Fruit fly (Drosophila melanogaster) whole organism, adult: ENCODE results near the gene nrv2.

Source experiments
- CG12768 ChIP-seq: fragments of 200-800 bp; sonication (Bioruptor generic); optimal IDR thresholded peaks from 2 replicates; lab custom pipeline; 2017; ENCODE audit warnings: missing biosample characterization, missing genetic modification characterization, mild to moderate bottlenecking, moderate library complexity, missing genetic modification reagents
- bab1 ChIP-seq: fragments of 200-800 bp; sonication (Bioruptor generic); optimal IDR thresholded peaks from 3 replicates; lab custom pipeline; 2019; ENCODE audit warnings: missing biosample characterization, mild to moderate bottlenecking, missing genetic modification characterization, moderate library complexity
- cic ChIP-seq: fragments of 200-800 bp; sonication (Bioruptor generic); optimal IDR thresholded peaks from 2 replicates; lab custom pipeline; 2017; ENCODE audit warnings: missing biosample characterization, mild to moderate bottlenecking, missing genetic modification characterization, moderate library complexity

- TF ChIP-seq cic (no peak), CG12768 (no peak), bab1 (GFP tag; lab: Kevin White, UChicago) (no peak)
Measured at dm6 chr2L:6786674-6787028, 12.0 kb downstream of the nrv2 start, which contains the start of gene nrv1.
